Fruit fly (Drosophila melanogaster): ENCODE data around the gene CG33710.

The CG33710 gene

DNA sequence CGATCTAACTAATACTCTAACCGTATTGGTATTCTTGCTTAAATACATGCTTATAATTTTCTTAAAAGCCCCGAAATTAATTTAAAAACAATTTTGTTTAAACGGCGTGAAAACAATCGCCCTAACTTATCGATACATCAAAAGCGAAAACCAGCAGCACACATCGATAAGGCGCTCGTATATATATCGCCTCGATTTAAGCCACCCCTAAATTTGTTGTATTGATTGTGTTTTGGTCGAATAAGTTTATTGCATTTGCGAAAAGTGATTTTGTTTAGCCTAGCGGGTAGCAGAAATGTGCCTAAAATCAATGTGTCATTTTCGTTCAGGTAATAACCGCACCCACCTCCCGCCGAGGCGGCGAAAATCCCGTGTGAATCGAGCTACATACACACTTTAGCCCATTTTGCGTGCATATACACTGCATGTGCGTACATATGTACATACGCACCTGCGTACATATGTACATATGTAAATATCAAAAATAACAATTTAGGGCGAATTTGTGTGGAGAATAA lies 39.2 kb upstream of the CG33710 start, which contains the start of the genes CG7646 and Nca (continued):
- TF ChIP-seq CG15073 (GFP tag; optimal IDR thresholded peaks at IDR 0.05) (no peak), CG11723 (GFP tag; optimal IDR thresholded peaks at IDR 0.05) (no peak), Poxn (GFP tag; IDR thresholded peaks at IDR 0.05) (no peak), lbe (GFP tag; optimal IDR thresholded peaks at IDR 0.05) (no peak), Dad (GFP tag; optimal IDR thresholded peaks at IDR 0.05) (peak; percentile 16), CG13287 (GFP tag; IDR thresholded peaks at IDR 0.05; ENCODE audit: partially characterized antibody) (peak; percentile 94), CG14965 (GFP tag; optimal IDR thresholded peaks at IDR 0.05; ENCODE audit: borderline replicate concordance) (no peak), dpn (GFP tag; optimal IDR thresholded peaks at IDR 0.05) (no peak), odd (GFP tag; optimal IDR thresholded peaks at IDR 0.05) (no peak), CG31365 (tag; optimal IDR thresholded peaks at IDR 0.05) (no peak), usp (GFP tag; optimal IDR thresholded peaks at IDR 0.05) (no peak), CG6683 (GFP tag; optimal IDR thresholded peaks at IDR 0.05) (no peak), Atf6 (GFP tag; IDR thresholded peaks at IDR 0.05) (no peak), unc-4 (GFP tag; IDR thresholded peaks at IDR 0.05; ENCODE audit: partially characterized antibody) (peak; percentile 85), unpg (GFP tag; optimal IDR thresholded peaks at IDR 0.05) (no peak), CG16815 (GFP tag; optimal IDR thresholded peaks at IDR 0.05) (no peak), CG12299 (tag; optimal IDR thresholded peaks at IDR 0.05) (no peak), ci (GFP tag; IDR thresholded peaks at IDR 0.05) (no peak), CG2875 (GFP tag; optimal IDR thresholded peaks at IDR 0.05) (no peak), CG8281 (tag; optimal IDR thresholded peaks at IDR 0.05) (peak; percentile 47), Dek (tag; optimal IDR thresholded peaks at IDR 0.05) (no peak), zfh2 (GFP tag; optimal IDR thresholded peaks at IDR 0.05) (peak; percentile 38), zf30C (GFP tag; optimal IDR thresholded peaks at IDR 0.05) (no peak), Meics (GFP tag; optimal IDR thresholded peaks at IDR 0.05) (no peak), CG6813 (GFP tag; optimal IDR thresholded peaks at IDR 0.05) (no peak), tio (GFP tag; optimal IDR thresholded peaks at IDR 0.05) (no peak), CG9215 (GFP tag; IDR thresholded peaks at IDR 0.05) (no peak), tgo (GFP tag; IDR thresholded peaks at IDR 0.05) (no peak), jumu (GFP tag; optimal IDR thresholded peaks at IDR 0.05) (no peak), Rfx (GFP tag; IDR thresholded peaks at IDR 0.05) (no peak; the same call in 1 of the 2 replicates), ara (GFP tag; IDR thresholded peaks at IDR 0.05) (no peak), gce (GFP tag; IDR thresholded peaks at IDR 0.05) (no peak), Dip3 (GFP tag; optimal IDR thresholded peaks at IDR 0.05) (no peak), pb (GFP tag; optimal IDR thresholded peaks at IDR 0.05) (no peak), Xbp1 (GFP tag; optimal IDR thresholded peaks at IDR 0.05) (no peak), salm (tag; optimal IDR thresholded peaks at IDR 0.05) (no peak), al (GFP tag; IDR thresholded peaks at IDR 0.05) (no peak), CG10147 (GFP tag; optimal IDR thresholded peaks at IDR 0.05) (no peak), gcm (GFP tag; optimal IDR thresholded peaks at IDR 0.05) (no peak), fd102C (GFP tag; optimal IDR thresholded peaks at IDR 0.05) (no peak), CG5180 (GFP tag; optimal IDR thresholded peaks at IDR 0.05) (no peak), hb (GFP tag; IDR thresholded peaks at IDR 0.05; ENCODE audit: partially characterized antibody) (peak; percentile 90), CG5245 (GFP tag; optimal IDR thresholded peaks at IDR 0.05) (no peak), shn (GFP tag; optimal IDR thresholded peaks at IDR 0.05) (no peak), nmo (GFP tag; optimal IDR thresholded peaks at IDR 0.05) (peak; percentile 37), lilli (GFP tag; optimal IDR thresholded peaks at IDR 0.05) (peak; percentile 17), CG7987 (GFP tag; optimal IDR thresholded peaks at IDR 0.05) (peak; percentile 4), CrebB (tag; optimal IDR thresholded peaks at IDR 0.05) (peak; percentile 51), PHDP (tag; optimal IDR thresholded peaks at IDR 0.05) (no peak), Usf (GFP tag; optimal IDR thresholded peaks at IDR 0.05) (no peak), pfk (GFP tag; optimal IDR thresholded peaks at IDR 0.05) (peak; percentile 86)

All from whole organism, embryonic.